Worm (Caenorhabditis elegans) whole organism, L1 larva: Measurements from ENCODE around the gene C02G6.3.
A peak's percentile ranks its signal among the peaks of the same experiment; 100 is the strongest.

Experiments
- C04F5.9 ChIP-seq: sonication (generic microtip); optimal IDR thresholded peaks from 2 replicates; lab custom pipeline; 2016; ENCODE audit warnings: missing genetic modification characterization, missing compliant biosample characterization
- C34B4.2 ChIP-seq: sonication (generic microtip); optimal IDR thresholded peaks from 2 replicates; lab custom pipeline; 2017; ENCODE audit warnings: mild to moderate bottlenecking, missing genetic modification characterization, missing compliant biosample characterization
- F16B12.6 ChIP-seq: fragments of 150-350 bp; optimal IDR thresholded peaks from 2 replicates; lab custom pipeline; 2014; ENCODE audit warnings: missing biosample characterization, missing genetic modification characterization
- ceh-82 ChIP-seq, 3 experiments: fragments of 150-350 bp in 1 of 3; sonication (generic microtip) in 2 of 3; optimal IDR thresholded peaks; 2 replicates each; lab custom pipeline; 2014 to 2017; ENCODE audit warnings: missing biosample characterization in 3 of 3, missing genetic modification characterization in 3 of 3
- dpl-1 ChIP-seq, 3 experiments: fragments of 150-350 bp in 2 of 3; sonication (generic microtip) in 1 of 3; optimal IDR thresholded peaks; 2 replicates each; lab custom pipeline; 2014 to 2017; ENCODE audit warnings: missing biosample characterization in 3 of 3, missing genetic modification characterization in 3 of 3, missing genetic modification reagents in 3 of 3
- efl-1 ChIP-seq, 4 experiments: fragments of 150-350 bp; optimal IDR thresholded peaks in 3 of 4; peaks in 1 of 4; 1 replicate in 1 of 4; 2 replicates in 3 of 4; lab custom pipeline; 2014; ENCODE audit warnings: missing biosample characterization in 2 of 4, missing genetic modification characterization in 2 of 4, missing genetic modification reagents in 2 of 4
- egl-13 ChIP-seq: sonication (generic microtip); optimal IDR thresholded peaks from 2 replicates; lab custom pipeline; 2016; ENCODE audit warnings: missing genotype, missing genetic modification reagents, missing genetic modification characterization, missing compliant biosample characterization
- elt-3 ChIP-seq, 6 experiments: fragments of 150-350 bp in 1 of 6; sonication (generic microtip); optimal IDR thresholded peaks; 2 replicates each; lab custom pipeline; 2017 to 2018; ENCODE audit warnings: missing biosample characterization in 6 of 6, missing genetic modification characterization in 6 of 6, inconsistent platforms in 1 of 6
- ets-5 ChIP-seq: fragments of 200-800 bp; sonication (Bioruptor generic); IDR thresholded peaks from 2 replicates; pipeline ENCODE4 v1.3.6; 2022; ENCODE audit warnings: missing genetic modification characterization, missing compliant biosample characterization
- fkh-4 ChIP-seq: sonication (generic microtip); optimal IDR thresholded peaks from 2 replicates; lab custom pipeline; 2016; ENCODE audit warnings: missing compliant biosample characterization, missing genetic modification characterization, borderline replicate concordance
- grh-1 ChIP-seq: fragments of 200-800 bp; sonication (Bioruptor generic); IDR thresholded peaks from 2 replicates; pipeline ENCODE4 v1.3.6; 2022; ENCODE audit warnings: missing genetic modification reagents, missing genetic modification characterization, missing compliant biosample characterization
- hlh-17 ChIP-seq: fragments of 200-800 bp; sonication (Bioruptor generic); optimal IDR thresholded peaks from 2 replicates; lab custom pipeline; 2018; ENCODE audit warnings: missing genetic modification characterization, mild to moderate bottlenecking, missing compliant biosample characterization, moderate library complexity, borderline replicate concordance
- hlh-4 ChIP-seq: sonication (generic microtip); optimal IDR thresholded peaks from 2 replicates; lab custom pipeline; 2016; ENCODE audit warnings: mild to moderate bottlenecking, missing genetic modification characterization, missing compliant biosample characterization
- irx-1 ChIP-seq: sonication (generic microtip); optimal IDR thresholded peaks from 2 replicates; lab custom pipeline; 2016; ENCODE audit warnings: missing genetic modification characterization, missing compliant biosample characterization
- jun-1 ChIP-seq: fragments of 150-350 bp; optimal IDR thresholded peaks from 2 replicates; lab custom pipeline; 2014; ENCODE audit warnings: missing biosample characterization, missing genetic modification reagents, missing genetic modification characterization
- lin-14 ChIP-seq: fragments of 200-800 bp; sonication (Bioruptor generic); optimal IDR thresholded peaks from 2 replicates; lab custom pipeline; 2018; ENCODE audit warnings: mild to moderate bottlenecking, missing genetic modification characterization, moderate library complexity, missing compliant biosample characterization
- lin-15B ChIP-seq: fragments of 150-350 bp; sonication (generic microtip); optimal IDR thresholded peaks from 3 replicates; lab custom pipeline; 2014; ENCODE audit warnings: missing biosample characterization, missing genetic modification characterization
- lin-35 ChIP-seq, 2 experiments: fragments of 150-350 bp; optimal IDR thresholded peaks; 2 replicates each; lab custom pipeline; 2014; ENCODE audit warnings: missing biosample characterization in 2 of 2, missing genetic modification characterization in 2 of 2, missing genetic modification reagents in 2 of 2
- lin-39 ChIP-seq: fragments of 150-350 bp; optimal IDR thresholded peaks from 2 replicates; lab custom pipeline; 2014; ENCODE audit warnings: missing biosample characterization, missing genetic modification reagents, missing genetic modification characterization
- lir-3 ChIP-seq: sonication (generic microtip); optimal IDR thresholded peaks from 2 replicates; lab custom pipeline; 2016; ENCODE audit warnings: mild to moderate bottlenecking, missing genetic modification characterization, moderate library complexity, missing compliant biosample characterization; ENCODE audit not compliant: poor library complexity
- mab-9 ChIP-seq: fragments of 200-800 bp; sonication (Bioruptor generic); IDR thresholded peaks from 2 replicates; pipeline ENCODE4 v1.3.6; 2022; ENCODE audit warnings: missing genetic modification reagents, missing genetic modification characterization, missing compliant biosample characterization
- mdl-1 ChIP-seq, 2 experiments: fragments of 150-350 bp; optimal IDR thresholded peaks; 2 replicates each; lab custom pipeline; 2014 to 2017; ENCODE audit warnings: missing biosample characterization in 2 of 2, missing genetic modification characterization in 2 of 2, inconsistent platforms in 1 of 2
- nhr-12 ChIP-seq: sonication (generic microtip); optimal IDR thresholded peaks from 2 replicates; lab custom pipeline; 2017; ENCODE audit warnings: missing biosample characterization, missing genetic modification characterization
- nhr-28 ChIP-seq: fragments of 150-350 bp; optimal IDR thresholded peaks from 2 replicates; lab custom pipeline; 2014; ENCODE audit warnings: missing biosample characterization, missing genetic modification characterization
- nhr-47 ChIP-seq: sonication (generic microtip); optimal IDR thresholded peaks from 2 replicates; lab custom pipeline; 2016; ENCODE audit warnings: mild to moderate bottlenecking, missing genetic modification characterization, moderate library complexity, missing compliant biosample characterization
- nhr-77 ChIP-seq: fragments of 150-350 bp; optimal IDR thresholded peaks from 2 replicates; lab custom pipeline; 2014; ENCODE audit warnings: missing biosample characterization, missing genetic modification characterization
- nhr-84 ChIP-seq: sonication (generic microtip); optimal IDR thresholded peaks from 2 replicates; lab custom pipeline; 2017; ENCODE audit warnings: missing biosample characterization, missing genetic modification characterization
- pqm-1 ChIP-seq: sonication (generic microtip); optimal IDR thresholded peaks from 3 replicates; lab custom pipeline; 2017; ENCODE audit warnings: missing biosample characterization, missing genetic modification characterization
- rnt-1 ChIP-seq: sonication (generic microtip); optimal IDR thresholded peaks from 2 replicates; lab custom pipeline; 2016; ENCODE audit warnings: mild to moderate bottlenecking, missing genetic modification characterization, moderate library complexity, missing compliant biosample characterization
- snu-23 ChIP-seq: sonication (generic microtip); optimal IDR thresholded peaks from 2 replicates; lab custom pipeline; 2016; ENCODE audit warnings: missing genetic modification characterization, missing compliant biosample characterization
- sox-4 ChIP-seq: sonication (generic microtip); optimal IDR thresholded peaks from 2 replicates; lab custom pipeline; 2016; ENCODE audit warnings: missing genetic modification characterization, missing compliant biosample characterization
- sptf-1 ChIP-seq: fragments of 150-350 bp; optimal IDR thresholded peaks from 2 replicates; lab custom pipeline; 2014; ENCODE audit warnings: missing biosample characterization, missing genetic modification characterization
- swsn-7 ChIP-seq: sonication (generic microtip); optimal IDR thresholded peaks from 2 replicates; lab custom pipeline; 2016; ENCODE audit warnings: missing genetic modification characterization, missing compliant biosample characterization
- unc-62 ChIP-seq: fragments of 150-350 bp; optimal IDR thresholded peaks from 2 replicates; lab custom pipeline; 2014; ENCODE audit warnings: missing biosample characterization, missing genetic modification reagents, missing genetic modification characterization
- vab-15 ChIP-seq: sonication (generic microtip); optimal IDR thresholded peaks from 2 replicates; lab custom pipeline; 2017; ENCODE audit warnings: missing genotype, mild to moderate bottlenecking, missing genetic modification characterization, missing compliant biosample characterization
- zag-1 ChIP-seq: fragments of 150-350 bp; optimal IDR thresholded peaks from 2 replicates; lab custom pipeline; 2014; ENCODE audit warnings: missing biosample characterization, missing genetic modification characterization
- zip-4 ChIP-seq: fragments of 200-800 bp; sonication (Bioruptor generic); optimal IDR thresholded peaks from 2 replicates; lab custom pipeline; 2018; ENCODE audit warnings: mild to moderate bottlenecking, missing genetic modification characterization, moderate library complexity, missing compliant biosample characterization
- ztf-4 ChIP-seq: fragments of 150-350 bp; optimal IDR thresholded peaks from 2 replicates; lab custom pipeline; 2014; ENCODE audit warnings: missing biosample characterization, missing genetic modification characterization

Gene C02G6.3

ce11 chrV:5883735-5884134 is 3.6 kb downstream of the C02G6.3 start, which contains the start of gene C04E6.8:
TSS of gene C04E6.8 (minus strand) at chrV:5883835.
- TF ChIP-seq jun-1 (tag; lab: Kevin White, UChicago) (no peak), rnt-1 (tag; lab: Kevin White, UChicago) (no peak), mab-9 (GFP tag; lab: Robert Waterston, UW) (no peak), elt-3 (tag; optimal IDR thresholded peaks at IDR 0.05; lab: Kevin White, UChicago) (no peak), dpl-1 (GFP tag; optimal IDR thresholded peaks at IDR 0.05; lab: Kevin White, UChicago) (no peak), irx-1 (tag; lab: Kevin White, UChicago) (no peak), sptf-1 (tag; lab: Kevin White, UChicago) (no peak), zip-4 (GFP tag; lab: Kevin White, UChicago) (no peak), lin-35 (GFP tag; optimal IDR thresholded peaks at IDR 0.05; lab: Kevin White, UChicago) (no peak), grh-1 (no peak), lir-3 (tag; lab: Kevin White, UChicago) (no peak), ztf-4 (tag; lab: Kevin White, UChicago) (no peak), nhr-47 (tag; lab: Kevin White, UChicago) (no peak), nhr-12 (no peak), zag-1 (tag; lab: Kevin White, UChicago) (no peak)
- TF ChIP-seq, all 84 proteins: peak for 0

DNA sequence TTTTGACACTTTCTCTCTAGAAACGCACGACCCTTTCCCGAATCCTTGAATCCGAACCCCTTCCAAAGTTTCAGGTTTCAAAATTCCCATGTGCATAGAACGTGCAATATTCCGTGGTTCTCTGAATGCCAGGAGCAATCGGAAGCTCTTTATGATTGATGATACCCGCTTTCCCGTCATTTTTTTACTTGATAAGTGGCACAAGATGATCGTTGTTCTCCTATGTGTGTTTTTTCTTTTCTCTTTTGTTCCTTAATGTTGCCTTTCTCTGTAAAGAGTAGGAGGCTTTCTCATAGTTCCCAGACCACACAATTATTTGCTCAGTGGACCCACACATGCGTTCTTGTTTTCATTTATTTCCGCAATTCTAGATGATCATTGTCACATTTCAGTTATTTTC is 8.7 kb downstream of the C02G6.3 start:
- TF ChIP-seq vab-15 (tag; lab: Kevin White, UChicago) = no peak
- TF ChIP-seq efl-1 (optimal IDR thresholded peaks at IDR 0.05; lab: Kevin White, UChicago) = no peak
- TF ChIP-seq efl-1 (GFP tag; optimal IDR thresholded peaks at IDR 0.05 in 1 of 2; lab: Kevin White, UChicago) = peak in 1 of 2 experiments; percentile 86
- TF ChIP-seq pqm-1 (tag; lab: Kevin White, UChicago) = no peak

DNA sequence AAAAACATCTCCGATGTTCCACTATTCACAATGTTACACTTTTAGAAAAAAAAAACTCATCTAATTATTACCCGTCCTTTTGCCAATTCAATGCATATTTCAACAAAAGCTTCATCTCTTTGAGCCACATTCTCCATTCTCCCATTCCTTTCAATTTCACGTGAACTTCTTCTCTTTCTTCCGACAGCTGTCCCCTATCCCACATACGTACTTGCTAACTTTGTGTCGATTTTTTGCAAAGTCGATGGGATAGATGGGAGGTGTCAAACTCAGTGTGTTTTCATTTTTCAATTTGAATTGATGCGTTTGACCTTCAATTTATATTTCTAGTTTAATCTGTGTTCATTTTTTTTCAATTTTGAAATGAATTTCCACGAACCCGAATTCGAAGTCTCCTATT is 11.0 kb downstream of the C02G6.3 start:
- TF ChIP-seq lin-14 (GFP tag; lab: Kevin White, UChicago) = peak; percentile 67
- TF ChIP-seq unc-62 = no peak
- peak; percentile 6 for TF ChIP-seq rnt-1 (tag; lab: Kevin White, UChicago)

ce11 chrV:5893015-5893414 is 12.9 kb downstream of the C02G6.3 start, which contains the start of gene C04E6.7:
TSS of gene C04E6.7 (plus strand) at chrV:5893315.
- TF ChIP-seq sox-4 (tag; lab: Kevin White, UChicago) (no peak), hlh-17 (GFP tag; lab: Kevin White, UChicago) (no peak), lin-15B (no peak), nhr-12 (no peak), vab-15 (tag; lab: Kevin White, UChicago) (no peak), C34B4.2 (tag; lab: Kevin White, UChicago) (no peak), ets-5 (GFP tag; lab: Robert Waterston, UW) (no peak), mdl-1 (tag; optimal IDR thresholded peaks at IDR 0.05; lab: Kevin White, UChicago) (no peak), lin-14 (GFP tag; lab: Kevin White, UChicago) (no peak), nhr-84 (no peak), hlh-4 (tag; lab: Kevin White, UChicago) (no peak), lir-3 (tag; lab: Kevin White, UChicago) (no peak), lin-39 (no peak), fkh-4 (tag; lab: Kevin White, UChicago) (no peak), ztf-4 (tag; lab: Kevin White, UChicago) (no peak), ceh-82 (tag; optimal IDR thresholded peaks at IDR 0.05; lab: Kevin White, UChicago) (no peak), swsn-7 (tag; lab: Kevin White, UChicago) (no peak)

DNA sequence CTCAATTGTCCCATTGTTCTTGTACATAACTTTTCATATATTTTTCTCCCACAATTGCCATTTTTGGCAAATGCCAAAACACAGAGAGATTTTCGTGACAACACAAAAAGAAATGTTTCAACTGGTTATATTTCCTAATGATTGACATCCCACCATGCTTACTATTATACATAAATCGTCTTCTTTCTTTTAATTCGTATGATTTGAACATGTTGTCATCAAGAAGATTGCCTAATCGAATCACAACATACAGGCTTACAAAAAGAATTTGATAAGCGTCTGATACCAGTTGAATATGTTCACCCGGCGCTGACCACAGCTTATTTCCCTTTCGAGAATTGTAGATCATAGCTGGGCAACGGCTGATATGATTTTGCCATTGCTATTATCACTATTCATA is 14.9 kb downstream of the C02G6.3 start, which contains the start of gene grd-9:
Gene grd-9 (plus strand): TSS at position 301 of the 400 bp plus-strand sequence.
- TF ChIP-seq snu-23 (GFP tag; lab: Kevin White, UChicago) (no peak), nhr-28 (tag; lab: Kevin White, UChicago) (no peak), F16B12.6 (tag; lab: Kevin White, UChicago) (no peak), C34B4.2 (tag; lab: Kevin White, UChicago) (no peak), egl-13 (no peak), C04F5.9 (tag; lab: Kevin White, UChicago) (no peak), swsn-7 (tag; lab: Kevin White, UChicago) (no peak), nhr-77 (tag; lab: Kevin White, UChicago) (no peak)
